Fruit fly (Drosophila melanogaster): Measurements from ENCODE around the gene CG8003.

Gene CG8003

DNA sequence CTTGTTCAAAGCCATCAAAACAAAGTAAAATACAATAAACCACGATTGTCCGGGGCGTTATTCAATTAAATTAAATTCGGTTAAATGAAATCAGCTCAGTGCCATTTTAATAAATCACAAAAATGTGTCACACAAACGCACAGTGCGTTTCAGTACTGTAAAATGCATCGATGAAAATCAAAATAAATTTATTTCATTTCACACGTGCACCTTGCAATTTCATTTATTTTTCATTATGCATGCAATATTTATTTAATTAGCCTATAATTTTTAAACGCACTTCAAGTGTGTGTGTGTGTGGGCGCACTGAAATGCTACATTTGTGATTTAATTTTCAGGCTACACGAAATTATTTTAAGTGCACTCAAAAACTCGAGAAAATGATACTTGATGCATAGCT is 6.8 kb upstream of the CG8003 start:
- TF ChIP-seq noc (tag; optimal IDR thresholded peaks at IDR 0.05): no peak

dm6 chr3L:10656451-10657198 is 4.7 kb upstream of the CG8003 start:
- peak; percentile 20 for TF ChIP-seq noc (tag; optimal IDR thresholded peaks at IDR 0.05)

DNA sequence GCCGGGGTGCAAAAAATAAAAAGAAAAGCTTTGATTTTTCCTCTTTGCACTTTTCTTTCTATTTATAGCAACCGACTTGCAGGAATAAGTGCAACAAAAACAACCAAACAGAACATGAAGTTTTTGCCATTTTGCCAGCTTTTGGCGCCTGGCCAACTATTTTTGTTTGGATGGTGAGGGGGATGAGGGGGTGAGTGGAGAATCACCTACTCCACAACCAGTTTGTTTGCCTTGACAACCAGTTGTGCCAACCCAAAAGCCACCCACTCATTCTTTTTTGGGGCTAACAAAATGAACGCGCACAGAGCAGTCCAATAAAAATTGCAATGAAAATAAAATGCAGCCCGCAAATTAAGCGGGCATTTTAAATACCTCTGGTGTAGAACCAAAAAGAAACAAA is 4.0 kb upstream of the CG8003 start:
- no peak for TF ChIP-seq noc (tag; optimal IDR thresholded peaks at IDR 0.05)

dm6 chr3L:10658362-10659127 is 2.7 kb upstream of the CG8003 start:
- no peak for TF ChIP-seq noc (tag; optimal IDR thresholded peaks at IDR 0.05)

DNA sequence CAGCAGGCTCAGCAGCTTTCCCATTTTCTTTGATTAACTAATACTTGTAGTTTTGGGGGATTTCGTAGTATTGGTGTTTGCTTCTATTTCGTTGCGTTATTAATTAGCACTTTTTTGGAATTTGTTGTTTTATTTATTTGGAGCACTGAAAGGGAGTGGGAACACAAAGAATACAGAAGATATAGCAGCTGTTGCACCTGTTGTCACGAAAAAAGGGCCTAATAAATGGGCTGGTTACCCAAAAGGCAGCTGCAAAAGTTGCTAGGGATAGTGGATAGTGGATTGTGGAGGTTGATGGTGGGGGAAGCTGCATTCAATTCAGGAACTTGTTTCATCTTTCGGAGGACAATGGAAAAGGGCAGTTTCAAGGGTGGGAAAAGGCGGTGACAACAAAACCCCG is 1.8 kb upstream of the CG8003 start:
- TF ChIP-seq noc (tag; optimal IDR thresholded peaks at IDR 0.05): no peak

- TF ChIP-seq noc (tag; optimal IDR thresholded peaks at IDR 0.05): no peak
Measured at dm6 chr3L:10659993-10660743, 1.1 kb upstream of the CG8003 start.

- TF ChIP-seq noc (tag; optimal IDR thresholded peaks at IDR 0.05): no peak
Measured at dm6 chr3L:10663190-10663763, 2.0 kb downstream of the CG8003 start, which contains the start of gene Adi1. Gene Adi1, plus strand, starts transcription at chr3L:10663376.

DNA sequence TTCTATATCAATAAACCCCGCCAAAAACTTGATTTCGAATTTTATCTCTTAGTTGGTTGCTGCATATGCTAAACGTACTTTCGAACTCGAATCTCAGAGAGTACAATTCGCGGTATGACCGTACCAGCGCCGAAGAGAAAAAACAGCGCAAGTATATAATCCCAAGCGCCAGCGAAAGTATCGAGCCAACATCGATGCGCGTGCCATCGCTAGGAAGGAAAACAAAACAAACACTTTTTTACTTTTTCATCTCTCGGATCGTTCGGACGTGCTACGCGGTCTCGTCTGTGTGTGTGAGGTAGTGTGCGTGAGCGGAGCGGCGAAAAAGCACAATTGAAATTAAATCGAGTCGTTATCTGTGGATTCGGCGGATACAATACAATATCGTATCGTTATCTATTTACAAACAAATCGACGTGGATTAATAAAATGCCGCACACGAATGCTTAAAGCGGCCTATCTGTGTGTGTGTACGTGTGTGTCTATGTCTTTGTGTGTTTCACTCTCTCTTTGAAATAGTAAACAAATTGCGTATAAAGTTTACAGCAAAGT is 3.3 kb downstream of the CG8003 start, which contains the start of gene simj:
Gene simj (plus strand): TSS at position 229 of the 552 bp plus-strand sequence.
- peak; percentile 44 for TF ChIP-seq noc (tag; optimal IDR thresholded peaks at IDR 0.05)

- TF ChIP-seq noc (tag; optimal IDR thresholded peaks at IDR 0.05): peak; percentile 98
Measured at dm6 chr3L:10665433-10666150, 4.3 kb downstream of the CG8003 start.

DNA sequence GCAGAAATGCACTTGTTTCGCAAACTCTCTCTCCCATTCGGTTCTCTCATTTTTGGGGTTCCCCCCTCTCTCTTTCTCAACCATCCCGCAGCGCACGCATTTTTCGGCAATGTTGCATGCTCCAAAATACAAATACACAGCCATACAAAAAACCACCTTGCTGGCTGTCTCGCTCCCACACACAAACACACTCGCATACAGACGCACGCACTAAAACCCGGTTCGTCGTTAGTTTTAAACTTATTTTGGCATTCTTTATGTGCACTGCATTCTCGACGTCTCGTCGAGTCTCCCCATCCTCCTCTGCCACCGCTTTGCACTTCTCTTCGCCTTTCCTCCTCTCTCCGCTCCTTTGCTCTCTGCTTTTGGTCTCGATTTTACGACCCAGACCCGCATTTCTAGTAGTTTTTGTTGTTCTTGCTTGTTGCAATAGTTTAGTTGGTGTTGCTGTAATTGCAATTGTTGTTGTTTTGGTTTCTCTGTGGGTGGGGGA is 5.3 kb downstream of the CG8003 start:
- TF ChIP-seq noc (tag; optimal IDR thresholded peaks at IDR 0.05): no peak

DNA sequence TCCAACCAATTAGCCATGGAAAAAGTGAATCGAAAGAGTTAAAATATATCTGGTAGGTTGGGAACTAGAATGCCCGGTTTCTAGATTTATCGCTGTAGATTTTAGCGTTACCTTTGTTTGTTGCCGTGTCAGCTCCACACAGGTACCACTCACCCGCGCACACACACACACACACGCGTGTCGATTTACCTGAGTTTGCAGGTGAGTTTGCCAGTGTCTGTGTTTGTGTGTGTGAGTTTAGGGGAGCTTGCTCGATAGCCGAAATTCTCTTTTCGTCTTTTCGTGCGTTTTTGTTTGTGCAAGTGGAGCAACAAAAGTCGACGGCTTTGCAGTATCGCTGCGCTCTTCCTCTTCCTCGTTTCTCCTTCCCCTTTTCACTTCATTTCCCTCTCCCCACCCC is 6.1 kb downstream of the CG8003 start:
- TF ChIP-seq noc (tag; optimal IDR thresholded peaks at IDR 0.05): no peak

DNA sequence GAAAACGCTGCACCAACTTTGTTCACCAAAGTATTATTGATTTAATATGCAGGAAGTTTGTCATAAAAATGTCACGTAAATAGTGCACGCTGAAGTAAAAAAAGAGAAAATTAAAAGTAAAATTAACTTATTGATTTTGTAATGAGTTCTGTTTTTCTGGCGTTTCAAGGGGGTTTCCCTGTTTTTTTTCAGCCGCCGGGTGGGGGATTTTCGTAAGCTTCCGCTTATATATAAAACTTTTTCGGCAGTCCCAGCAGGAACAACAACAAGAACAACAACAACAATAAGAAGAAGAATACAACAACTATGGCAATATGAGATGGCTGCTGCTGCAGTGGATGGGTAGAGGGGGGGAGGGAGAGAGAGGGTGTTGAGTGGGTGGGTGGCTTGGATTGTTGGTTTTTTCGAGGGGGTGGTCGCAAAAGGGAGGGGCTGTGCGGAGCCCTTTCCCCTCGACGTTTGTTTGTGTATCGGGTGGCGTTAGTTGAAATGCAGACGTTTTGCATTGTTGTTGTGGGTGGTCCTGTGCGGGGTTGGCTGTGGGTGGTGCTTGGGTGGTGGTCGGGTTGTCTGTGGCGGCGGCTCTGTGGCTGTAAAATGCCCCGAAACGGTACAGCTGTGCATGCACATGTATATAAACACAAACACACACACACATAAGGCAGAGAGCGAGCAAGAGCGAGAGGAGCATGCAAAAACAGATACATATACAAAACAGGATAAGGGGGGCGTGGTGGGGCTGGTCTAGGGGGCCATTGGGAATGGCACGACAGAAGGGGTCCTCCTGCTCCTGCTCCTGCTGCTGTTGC is 8.5 kb downstream of the CG8003 start:
- no peak for TF ChIP-seq noc (tag; optimal IDR thresholded peaks at IDR 0.05)

DNA sequence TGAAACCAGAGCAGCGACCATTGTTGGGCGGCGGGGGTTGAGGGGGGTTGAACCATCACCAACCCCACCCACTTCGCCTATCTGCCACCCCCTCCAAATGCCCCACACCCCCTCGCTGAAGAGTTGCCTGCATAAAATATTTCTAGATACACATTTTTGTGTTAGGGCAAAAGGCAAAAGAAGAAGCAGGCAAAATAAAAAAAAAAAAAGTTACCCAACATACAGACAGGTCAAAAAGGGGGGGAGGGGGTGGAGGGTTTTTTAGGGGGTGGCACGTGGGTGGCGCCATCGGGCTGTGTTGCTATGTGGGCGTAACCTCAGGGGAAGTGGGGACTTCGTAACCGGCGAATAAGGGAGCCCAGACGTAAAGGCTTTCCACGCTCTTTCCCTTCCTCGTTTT is 11.3 kb downstream of the CG8003 start:
- no peak for TF ChIP-seq noc (tag; optimal IDR thresholded peaks at IDR 0.05)

DNA sequence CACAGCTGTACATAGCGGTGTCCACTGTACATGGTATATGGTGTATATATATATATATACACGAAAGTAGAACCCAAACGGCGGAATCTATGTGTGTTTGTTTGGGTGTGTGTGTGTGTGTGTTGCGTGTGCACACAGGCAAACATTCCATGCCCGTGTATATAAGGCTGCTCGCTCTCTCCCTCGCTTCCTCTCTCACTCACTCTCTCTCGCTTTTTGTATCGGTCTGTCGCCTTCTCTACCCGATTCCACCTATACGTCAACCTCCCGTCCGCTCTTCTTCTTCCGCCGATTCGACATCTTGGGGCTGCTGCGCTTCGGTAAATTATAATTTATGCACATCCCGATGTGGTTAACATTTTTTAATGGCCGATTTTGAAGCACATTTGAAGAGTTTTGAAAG is 12.9 kb downstream of the CG8003 start:
- TF ChIP-seq noc (tag; optimal IDR thresholded peaks at IDR 0.05): peak; percentile 24
